Worm (Caenorhabditis elegans) whole organism, midembryonic: ENCODE results near the gene C53D6.7.
A peak's percentile ranks its signal among the peaks of the same experiment; 100 is the strongest.

ENCODE experiments used
- T22C8.4 ChIP-seq: fragments of 200-800 bp; sonication (Bioruptor generic); IDR thresholded peaks from 2 replicates; pipeline ENCODE4 v1.3.6; 2022; ENCODE audit warnings: missing genetic modification characterization, missing compliant biosample characterization
- cog-1 ChIP-seq: sonication (generic microtip); optimal IDR thresholded peaks from 2 replicates; lab custom pipeline; 2016; ENCODE audit warnings: missing genetic modification characterization, missing compliant biosample characterization
- flt-1 ChIP-seq: fragments of 200-800 bp; sonication (Bioruptor generic); IDR thresholded peaks from 2 replicates; pipeline ENCODE4 v1.3.6; 2022; ENCODE audit warnings: missing genetic modification characterization, missing compliant biosample characterization
- klf-2 ChIP-seq: fragments of 200-800 bp; sonication (Bioruptor generic); conservative IDR thresholded peaks from 2 replicates; pipeline ENCODE4 v1.3.6; 2022; ENCODE audit warnings: missing genetic modification reagents, missing genetic modification characterization, missing compliant biosample characterization
- med-1 ChIP-seq: sonication (generic microtip); optimal IDR thresholded peaks from 2 replicates; lab custom pipeline; 2017; ENCODE audit warnings: missing genetic modification characterization, mild to moderate bottlenecking, missing compliant biosample characterization, antibody characterized with exemption, missing genetic modification reagents; ENCODE audit not compliant: insufficient read depth
- ref-1 ChIP-seq: fragments of 200-800 bp; sonication (Bioruptor generic); conservative IDR thresholded peaks from 2 replicates; pipeline ENCODE4 v1.3.6; 2022; ENCODE audit warnings: missing genetic modification reagents, missing genetic modification characterization, missing compliant biosample characterization
- tab-1 ChIP-seq: fragments of 200-800 bp; sonication (Bioruptor generic); IDR thresholded peaks from 2 replicates; pipeline ENCODE4 v1.3.6; 2022; ENCODE audit warnings: missing genetic modification characterization, missing compliant biosample characterization
- ztf-23 ChIP-seq: fragments of 200-800 bp; sonication (Bioruptor generic); IDR thresholded peaks from 2 replicates; pipeline ENCODE4 v1.3.6; 2022; ENCODE audit warnings: missing genetic modification reagents, missing genetic modification characterization, missing compliant biosample characterization
- ztf-29 ChIP-seq: fragments of 200-800 bp; sonication (Bioruptor generic); IDR thresholded peaks from 2 replicates; pipeline ENCODE4 v1.3.6; 2022; ENCODE audit warnings: missing genetic modification reagents, missing genetic modification characterization, missing compliant biosample characterization

The C53D6.7 gene

ce11 chrIV:9016477-9016876 is 20.5 kb downstream of the C53D6.7 start, which contains the start of gene acc-2:
Gene acc-2 (plus strand): TSS chrIV:9016777.
- TF ChIP-seq tab-1 (GFP tag; lab: Robert Waterston, UW) = no peak

- TF ChIP-seq ztf-29 = no peak
- TF ChIP-seq cog-1 = no peak
- no peak for TF ChIP-seq med-1 (GFP tag; lab: Kevin White, UChicago)
- TF ChIP-seq klf-2 (GFP tag; lab: Robert Waterston, UW) = no peak
- TF ChIP-seq tab-1 (GFP tag; lab: Robert Waterston, UW) = no peak
- no peak for TF ChIP-seq flt-1 (GFP tag; lab: Robert Waterston, UW)
- no peak for TF ChIP-seq T22C8.4
- TF ChIP-seq ztf-23 (GFP tag; lab: Robert Waterston, UW) = no peak
- no peak for TF ChIP-seq ref-1 (GFP tag; lab: Robert Waterston, UW)
Observed at ce11 chrIV:9010257-9010656, 26.7 kb downstream of the C53D6.7 start, which contains the start of gene C53D6.11. Gene C53D6.11 (plus strand): TSS chrIV:9010584.

ce11 chrIV:9007947-9008346 is 29.0 kb downstream of the C53D6.7 start:
- TF ChIP-seq ztf-29 (no peak), tab-1 (GFP tag; lab: Robert Waterston, UW) (no peak), ztf-23 (GFP tag; lab: Robert Waterston, UW) (no peak), cog-1 (no peak), flt-1 (GFP tag; lab: Robert Waterston, UW) (no peak), ref-1 (GFP tag; lab: Robert Waterston, UW) (no peak), T22C8.4 (no peak), med-1 (GFP tag; lab: Kevin White, UChicago) (no peak), klf-2 (GFP tag; lab: Robert Waterston, UW) (no peak)

ce11 chrIV:9005310-9005709 is 31.7 kb downstream of the C53D6.7 start, which contains the start of gene unc-129:
Gene unc-129 (minus strand): TSS chrIV:9005410.
- no peak for TF ChIP-seq tab-1 (GFP tag; lab: Robert Waterston, UW)
- no peak for TF ChIP-seq ztf-23 (GFP tag; lab: Robert Waterston, UW)

ce11 chrIV:9002636-9003035 is 34.3 kb downstream of the C53D6.7 start, which contains the start of gene C53D6.8:
Gene C53D6.8 (minus strand): TSS chrIV:9002736.
- no peak for TF ChIP-seq klf-2 (GFP tag; lab: Robert Waterston, UW)
- TF ChIP-seq cog-1 = no peak
- TF ChIP-seq med-1 (GFP tag; lab: Kevin White, UChicago) = no peak

ce11 chrIV:9001184-9001583 is 35.8 kb downstream of the C53D6.7 start:
- no peak for TF ChIP-seq T22C8.4

ce11 chrIV:9000664-9001063 is 36.3 kb downstream of the C53D6.7 start:
- no peak for TF ChIP-seq ztf-29
- no peak for TF ChIP-seq T22C8.4
- no peak for TF ChIP-seq klf-2 (GFP tag; lab: Robert Waterston, UW)
- no peak for TF ChIP-seq tab-1 (GFP tag; lab: Robert Waterston, UW)
- TF ChIP-seq ztf-23 (GFP tag; lab: Robert Waterston, UW) = no peak
- TF ChIP-seq med-1 (GFP tag; lab: Kevin White, UChicago) = no peak
- no peak for TF ChIP-seq cog-1
- TF ChIP-seq flt-1 (GFP tag; lab: Robert Waterston, UW) = no peak
- TF ChIP-seq ref-1 (GFP tag; lab: Robert Waterston, UW) = no peak

- no peak for TF ChIP-seq klf-2 (GFP tag; lab: Robert Waterston, UW)
- no peak for TF ChIP-seq T22C8.4
- no peak for TF ChIP-seq ztf-29
- no peak for TF ChIP-seq ztf-23 (GFP tag; lab: Robert Waterston, UW)
- TF ChIP-seq med-1 (GFP tag; lab: Kevin White, UChicago) = no peak
- TF ChIP-seq flt-1 (GFP tag; lab: Robert Waterston, UW) = no peak
- TF ChIP-seq cog-1 = no peak
- TF ChIP-seq ref-1 (GFP tag; lab: Robert Waterston, UW) = no peak
- no peak for TF ChIP-seq tab-1 (GFP tag; lab: Robert Waterston, UW)
Observed at ce11 chrIV:8994487-8994886, 42.5 kb downstream of the C53D6.7 start.

- TF ChIP-seq klf-2 (GFP tag; lab: Robert Waterston, UW) = no peak
- TF ChIP-seq ref-1 (GFP tag; lab: Robert Waterston, UW) = no peak
- no peak for TF ChIP-seq T22C8.4
- TF ChIP-seq med-1 (GFP tag; lab: Kevin White, UChicago) = no peak
- no peak for TF ChIP-seq tab-1 (GFP tag; lab: Robert Waterston, UW)
- no peak for TF ChIP-seq ztf-29
Observed at ce11 chrIV:8992786-8993185, 44.2 kb downstream of the C53D6.7 start, which contains the start of gene mltn-12. Gene mltn-12 (plus strand): TSS chrIV:8993086.

- TF ChIP-seq cog-1 = no peak
- peak; percentile 44; the same call in 1 of the 2 replicates for TF ChIP-seq T22C8.4
- no peak for TF ChIP-seq klf-2 (GFP tag; lab: Robert Waterston, UW)
- 0 out of 2 replicates have a peak, but pooled peaks have one; percentile 15 for TF ChIP-seq ztf-29
- no peak for TF ChIP-seq ztf-23 (GFP tag; lab: Robert Waterston, UW)
Observed at ce11 chrIV:8986761-8987316, 50.1 kb downstream of the C53D6.7 start, which contains the start of gene bre-1. Gene bre-1 (plus strand): TSS chrIV:8987266.
